Worm (Caenorhabditis elegans) whole organism, L3 larva: ENCODE measurements around the gene E04F6.9.

Experiments
- R02D3.7 ChIP-seq: fragments of 150-350 bp; optimal IDR thresholded peaks from 2 replicates; lab custom pipeline; 2014; ENCODE audit warnings: missing biosample characterization, missing genetic modification characterization
- aly-2 ChIP-seq: fragments of 150-350 bp; optimal IDR thresholded peaks from 2 replicates; lab custom pipeline; 2014; ENCODE audit warnings: missing biosample characterization, missing genetic modification characterization
- ama-1 ChIP-seq: fragments of 150-350 bp; optimal IDR thresholded peaks from 2 replicates; lab custom pipeline; 2018
- ceh-16 ChIP-seq: sonication (generic microtip); optimal IDR thresholded peaks from 2 replicates; lab custom pipeline; 2017; ENCODE audit warnings: missing biosample characterization, missing genetic modification characterization
- ceh-82 ChIP-seq: fragments of 150-350 bp; optimal IDR thresholded peaks from 2 replicates; lab custom pipeline; 2014; ENCODE audit warnings: missing biosample characterization, missing genetic modification characterization
- daf-12 ChIP-seq: fragments of 150-350 bp; optimal IDR thresholded peaks from 2 replicates; lab custom pipeline; 2014; ENCODE audit warnings: missing biosample characterization, missing genetic modification reagents, missing genetic modification characterization
- egl-27 ChIP-seq: sonication (generic microtip); optimal IDR thresholded peaks from 4 replicates; lab custom pipeline; 2017; ENCODE audit warnings: missing biosample characterization, missing genetic modification reagents, missing genetic modification characterization
- egl-5 ChIP-seq: fragments of 150-350 bp; optimal IDR thresholded peaks from 2 replicates; lab custom pipeline; 2017; ENCODE audit warnings: missing biosample characterization, missing genetic modification reagents, missing genetic modification characterization, inconsistent platforms
- elt-1 ChIP-seq: fragments of 150-350 bp; optimal IDR thresholded peaks from 2 replicates; lab custom pipeline; 2014; ENCODE audit warnings: missing biosample characterization, missing genetic modification characterization
- elt-2 ChIP-seq: sonication (generic microtip); optimal IDR thresholded peaks from 2 replicates; lab custom pipeline; 2016; ENCODE audit warnings: missing genetic modification reagents, mild to moderate bottlenecking, missing genetic modification characterization, missing compliant biosample characterization
- elt-3 ChIP-seq, 3 experiments: fragments of 150-350 bp in 1 of 3; sonication (generic microtip) in 2 of 3; optimal IDR thresholded peaks; 2 replicates in 2 of 3; 4 replicates in 1 of 3; lab custom pipeline; 2014 to 2017; ENCODE audit warnings: missing biosample characterization in 3 of 3, missing genetic modification characterization in 3 of 3
- fkh-2 ChIP-seq: fragments of 150-350 bp; optimal IDR thresholded peaks from 2 replicates; lab custom pipeline; 2014; ENCODE audit warnings: missing biosample characterization, missing genetic modification reagents, missing genetic modification characterization
- fos-1 ChIP-seq: fragments of 150-350 bp; optimal IDR thresholded peaks from 2 replicates; lab custom pipeline; 2014; ENCODE audit warnings: missing biosample characterization, missing genetic modification characterization
- hmg-11 ChIP-seq: sonication (generic microtip); optimal IDR thresholded peaks from 2 replicates; lab custom pipeline; 2016; ENCODE audit warnings: missing genetic modification characterization, missing compliant biosample characterization
- jun-1 ChIP-seq: fragments of 150-350 bp; optimal IDR thresholded peaks from 2 replicates; lab custom pipeline; 2014; ENCODE audit warnings: missing biosample characterization, missing genetic modification reagents, missing genetic modification characterization
- lin-15B ChIP-seq: fragments of 150-350 bp; optimal IDR thresholded peaks from 2 replicates; lab custom pipeline; 2014; ENCODE audit warnings: missing biosample characterization, missing genetic modification characterization
- lin-39 ChIP-seq: fragments of 150-350 bp; optimal IDR thresholded peaks from 2 replicates; lab custom pipeline; 2018; ENCODE audit warnings: missing biosample characterization, missing genetic modification reagents, missing genetic modification characterization
- lsy-12 ChIP-seq: sonication (generic microtip); optimal IDR thresholded peaks from 2 replicates; lab custom pipeline; 2016; ENCODE audit warnings: mild to moderate bottlenecking, missing genetic modification characterization, missing compliant biosample characterization
- mdl-1 ChIP-seq: fragments of 150-350 bp; optimal IDR thresholded peaks from 2 replicates; lab custom pipeline; 2014; ENCODE audit warnings: missing biosample characterization, missing genetic modification characterization
- mml-1 ChIP-seq: fragments of 150-350 bp; sonication (generic microtip); optimal IDR thresholded peaks from 3 replicates; lab custom pipeline; 2014; ENCODE audit warnings: missing biosample characterization, missing genetic modification characterization
- nfya-1 ChIP-seq: sonication (generic microtip); optimal IDR thresholded peaks from 2 replicates; lab custom pipeline; 2017; ENCODE audit warnings: missing genetic modification characterization, mild to moderate bottlenecking, missing compliant biosample characterization, antibody characterized with exemption, moderate library complexity; ENCODE audit not compliant: insufficient read depth
- nhr-11 ChIP-seq: fragments of 150-350 bp; optimal IDR thresholded peaks from 2 replicates; lab custom pipeline; 2014; ENCODE audit warnings: missing biosample characterization, missing genetic modification characterization
- nhr-23 ChIP-seq: fragments of 150-350 bp; optimal IDR thresholded peaks from 2 replicates; lab custom pipeline; 2014; ENCODE audit warnings: missing biosample characterization, missing genetic modification reagents, missing genetic modification characterization
- nhr-237 ChIP-seq: fragments of 150-350 bp; optimal IDR thresholded peaks from 2 replicates; lab custom pipeline; 2014; ENCODE audit warnings: missing biosample characterization, missing genetic modification characterization
- nhr-25 ChIP-seq: sonication (generic microtip); optimal IDR thresholded peaks from 2 replicates; lab custom pipeline; 2017; ENCODE audit warnings: missing biosample characterization, missing genetic modification characterization
- nhr-28 ChIP-seq: fragments of 150-350 bp; optimal IDR thresholded peaks from 2 replicates; lab custom pipeline; 2014; ENCODE audit warnings: missing biosample characterization, missing genetic modification characterization
- nhr-43 ChIP-seq: sonication (generic microtip); optimal IDR thresholded peaks from 2 replicates; lab custom pipeline; 2016; ENCODE audit warnings: mild to moderate bottlenecking, missing genetic modification characterization, missing compliant biosample characterization; ENCODE audit not compliant: poor library complexity, severe bottlenecking
- nhr-76 ChIP-seq: fragments of 150-350 bp; sonication (generic microtip); optimal IDR thresholded peaks from 5 replicates; lab custom pipeline; 2014; ENCODE audit warnings: missing biosample characterization, missing genetic modification characterization
- pha-4 ChIP-seq: fragments of 150-350 bp; optimal IDR thresholded peaks from 2 replicates; lab custom pipeline; 2014; ENCODE audit warnings: missing biosample characterization, missing genetic modification reagents, missing genetic modification characterization
- pqm-1 ChIP-seq: fragments of 150-350 bp; optimal IDR thresholded peaks from 2 replicates; lab custom pipeline; 2017; ENCODE audit warnings: missing biosample characterization, missing genetic modification characterization, inconsistent platforms
- sea-2 ChIP-seq: fragments of 150-350 bp; sonication (generic microtip); optimal IDR thresholded peaks from 4 replicates; lab custom pipeline; 2014; ENCODE audit warnings: missing biosample characterization, missing genetic modification reagents, missing genetic modification characterization
- snpc-4 ChIP-seq: fragments of 150-350 bp; optimal IDR thresholded peaks from 2 replicates; lab custom pipeline; 2014; ENCODE audit warnings: missing biosample characterization, missing genetic modification characterization
- tbx-2 ChIP-seq: sonication (generic microtip); optimal IDR thresholded peaks from 2 replicates; lab custom pipeline; 2016; ENCODE audit warnings: mild to moderate bottlenecking, missing genetic modification characterization, missing compliant biosample characterization
- unc-62 ChIP-seq: fragments of 150-350 bp; sonication (generic microtip); optimal IDR thresholded peaks from 4 replicates; lab custom pipeline; 2014; ENCODE audit warnings: missing biosample characterization, missing genetic modification reagents, missing genetic modification characterization
- zag-1 ChIP-seq: fragments of 150-350 bp; optimal IDR thresholded peaks from 2 replicates; lab custom pipeline; 2014; ENCODE audit warnings: missing biosample characterization, missing genetic modification characterization
- ztf-4 ChIP-seq: fragments of 150-350 bp; optimal IDR thresholded peaks from 2 replicates; lab custom pipeline; 2014; ENCODE audit warnings: missing biosample characterization, missing genetic modification characterization

E04F6.9 gene

ce11 chrII:7205388-7205787, 6.6 kb downstream of the E04F6.9 start, which contains the start of gene srd-59:
TSS of gene srd-59 (plus strand) at chrII:7205688.
- TF ChIP-seq daf-12 (tag; lab: Kevin White, UChicago): no peak
- no peak for TF ChIP-seq sea-2 (GFP tag; lab: Kevin White, UChicago)
- no peak for TF ChIP-seq mdl-1
- no peak for TF ChIP-seq nhr-23 (tag; lab: Kevin White, UChicago)
- no peak for TF ChIP-seq pqm-1 (tag; lab: Kevin White, UChicago)
- TF ChIP-seq hmg-11 (tag; lab: Kevin White, UChicago): no peak
- no peak for TF ChIP-seq elt-3 (tag; optimal IDR thresholded peaks at IDR 0.05; lab: Kevin White, UChicago)
- TF ChIP-seq nfya-1 (tag; lab: Kevin White, UChicago): no peak
- no peak for TF ChIP-seq fkh-2 (tag; lab: Kevin White, UChicago)
- TF ChIP-seq unc-62 (GFP tag; lab: Kevin White, UChicago): no peak
- TF ChIP-seq nhr-28: no peak
- no peak for TF ChIP-seq egl-5
- TF ChIP-seq nhr-43: no peak
- no peak for TF ChIP-seq lin-39 (tag; lab: Kevin White, UChicago)
- no peak for TF ChIP-seq nhr-76
- no peak for TF ChIP-seq pha-4 (tag; lab: Kevin White, UChicago)
- TF ChIP-seq lin-15B: no peak
- TF ChIP-seq ceh-82 (tag; lab: Kevin White, UChicago): no peak
- TF ChIP-seq ama-1 (lab: Kevin White, UChicago): no peak
- no peak for TF ChIP-seq ztf-4 (tag; lab: Kevin White, UChicago)
- TF ChIP-seq, all 47 proteins: peak for 0

DNA sequence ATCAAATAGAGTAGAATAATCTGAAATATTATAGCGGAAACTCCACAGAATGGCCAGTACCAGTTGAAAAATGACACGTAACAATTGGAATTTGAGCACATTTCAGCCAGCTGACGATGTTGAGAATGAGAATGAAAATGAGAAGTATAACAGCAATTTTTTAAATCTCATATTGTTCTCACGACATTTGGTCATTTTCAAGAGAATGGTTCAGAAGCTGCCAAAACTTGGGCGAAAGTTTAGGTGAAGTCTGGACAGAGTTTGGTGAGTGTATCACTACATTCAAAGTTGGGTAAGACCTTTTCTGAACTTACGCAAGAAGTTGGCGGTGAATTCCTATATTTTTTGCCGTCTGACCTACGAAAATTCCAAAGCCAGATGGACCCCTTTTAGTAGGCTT, 7.0 kb downstream of the E04F6.9 start, which contains the start of gene srd-58:
Gene srd-58 (minus strand): TSS at position 101 of the 400 bp plus-strand sequence.
- TF ChIP-seq snpc-4 (tag; lab: Kevin White, UChicago) (no peak), egl-27 (tag; lab: Kevin White, UChicago) (no peak), fos-1 (tag; lab: Kevin White, UChicago) (no peak)

- TF ChIP-seq ceh-82 (tag; lab: Kevin White, UChicago): no peak
- no peak for TF ChIP-seq fkh-2 (tag; lab: Kevin White, UChicago)
- no peak for TF ChIP-seq mml-1 (tag; lab: Kevin White, UChicago)
- no peak for TF ChIP-seq mdl-1
- TF ChIP-seq zag-1 (tag; lab: Kevin White, UChicago): no peak
- TF ChIP-seq ceh-16 (tag; lab: Kevin White, UChicago): no peak
- no peak for TF ChIP-seq R02D3.7 (tag; lab: Kevin White, UChicago)
- TF ChIP-seq elt-1: no peak
- no peak for TF ChIP-seq nhr-237 (tag; lab: Kevin White, UChicago)
- TF ChIP-seq lin-39 (tag; lab: Kevin White, UChicago): no peak
- TF ChIP-seq aly-2: no peak
- TF ChIP-seq elt-3 (tag; optimal IDR thresholded peaks at IDR 0.05; lab: Kevin White, UChicago): no peak
- no peak for TF ChIP-seq nhr-43
- TF ChIP-seq hmg-11 (tag; lab: Kevin White, UChicago): no peak
- TF ChIP-seq pha-4 (tag; lab: Kevin White, UChicago): no peak
These were observed 8.8 kb downstream of the E04F6.9 start, which contains the start of gene srd-56 for ce11 chrII:7203110-7203509. TSS of gene srd-56 (minus strand) at chrII:7203210.

- no peak for TF ChIP-seq ama-1 (lab: Kevin White, UChicago)
- TF ChIP-seq lsy-12 (tag; lab: Kevin White, UChicago): peak; percentile 76
- peak; percentile 67 for TF ChIP-seq nfya-1 (tag; lab: Kevin White, UChicago)
- TF ChIP-seq nhr-28: no peak
- peak; percentile 46 for TF ChIP-seq pha-4 (tag; lab: Kevin White, UChicago)
- TF ChIP-seq tbx-2 (tag; lab: Kevin White, UChicago): peak; percentile 78
- peak; percentile 83 for TF ChIP-seq nhr-25 (tag; lab: Kevin White, UChicago)
- peak; percentile 41 for TF ChIP-seq elt-2
- peak; percentile 33 for TF ChIP-seq ceh-82 (tag; lab: Kevin White, UChicago)
- TF ChIP-seq nhr-11: no peak
- TF ChIP-seq jun-1 (tag; lab: Kevin White, UChicago): no peak
- peak; percentile 24 for TF ChIP-seq sea-2 (GFP tag; lab: Kevin White, UChicago)
- peak; percentile 99 for TF ChIP-seq snpc-4 (tag; lab: Kevin White, UChicago)
- peak in 1 of 3 experiments; percentile 42 for TF ChIP-seq elt-3 (tag; optimal IDR thresholded peaks at IDR 0.05; lab: Kevin White, UChicago)
- TF ChIP-seq lin-39 (tag; lab: Kevin White, UChicago): peak; percentile 66
- peak; percentile 56 for TF ChIP-seq R02D3.7 (tag; lab: Kevin White, UChicago)
- TF ChIP-seq nhr-23 (tag; lab: Kevin White, UChicago): peak; percentile 34
- peak; percentile 78 for TF ChIP-seq nhr-43
These were observed 11.8 kb downstream of the E04F6.9 start, which contains the start of gene pcrg-1 for ce11 chrII:7200051-7200599. TSS of gene pcrg-1 (plus strand) at chrII:7200549.
